Fruit fly (Drosophila melanogaster) whole organism, pupa: ENCODE data around the gene CG12290.

Source experiments
- CG10348 ChIP-seq: fragments of 200-800 bp; sonication (Bioruptor generic); IDR thresholded peaks from 2 replicates; pipeline ENCODE4 v1.3.6; 2022; ENCODE audit warnings: missing biosample characterization, missing genetic modification characterization
- CG12605 ChIP-seq: fragments of 200-800 bp; sonication (Bioruptor generic); IDR thresholded peaks from 2 replicates; pipeline ENCODE4 v1.3.6; 2022; ENCODE audit warnings: missing biosample characterization, missing genetic modification characterization
- CG13204 ChIP-seq: fragments of 200-800 bp; sonication (Bioruptor generic); optimal IDR thresholded peaks from 2 replicates; lab custom pipeline; 2018; ENCODE audit warnings: missing biosample characterization, mild to moderate bottlenecking, missing genetic modification characterization, moderate library complexity
- CG14655 ChIP-seq: fragments of 200-800 bp; sonication (Bioruptor generic); optimal IDR thresholded peaks from 3 replicates; lab custom pipeline; 2017; ENCODE audit warnings: mild to moderate bottlenecking, missing biosample characterization, missing genetic modification reagents, missing genetic modification characterization
- CG15710 ChIP-seq: fragments of 200-800 bp; sonication (Bioruptor generic); optimal IDR thresholded peaks from 2 replicates; lab custom pipeline; 2018; ENCODE audit warnings: missing biosample characterization, mild to moderate bottlenecking, missing genetic modification characterization, moderate library complexity
- CG17806 ChIP-seq: fragments of 200-800 bp; sonication (Bioruptor generic); optimal IDR thresholded peaks from 2 replicates; lab custom pipeline; 2018; ENCODE audit warnings: missing biosample characterization, mild to moderate bottlenecking, missing genetic modification characterization, moderate library complexity
- CG32121 ChIP-seq: fragments of 200-800 bp; sonication (Bioruptor generic); IDR thresholded peaks from 2 replicates; pipeline ENCODE4 v1.3.6; 2022; ENCODE audit warnings: missing biosample characterization, missing genetic modification characterization
- CG34367 ChIP-seq: fragments of 200-800 bp; sonication (Bioruptor generic); optimal IDR thresholded peaks from 2 replicates; lab custom pipeline; 2018; ENCODE audit warnings: missing biosample characterization, mild to moderate bottlenecking, missing genetic modification characterization
- CG4496 ChIP-seq: fragments of 200-800 bp; sonication (Bioruptor generic); IDR thresholded peaks from 3 replicates; pipeline ENCODE4 v1.3.6; 2022; ENCODE audit warnings: missing biosample characterization, missing genetic modification characterization
- CG8159 ChIP-seq: fragments of 200-800 bp; sonication (Bioruptor generic); optimal IDR thresholded peaks from 3 replicates; lab custom pipeline; 2018; ENCODE audit warnings: missing biosample characterization, mild to moderate bottlenecking, missing genetic modification characterization, moderate library complexity
- CG8301 ChIP-seq: fragments of 200-800 bp; sonication (Bioruptor generic); optimal IDR thresholded peaks from 2 replicates; lab custom pipeline; 2018; ENCODE audit warnings: missing biosample characterization, mild to moderate bottlenecking, missing genetic modification characterization
- CG9948 ChIP-seq: fragments of 200-800 bp; sonication (Bioruptor generic); optimal IDR thresholded peaks from 2 replicates; lab custom pipeline; 2018; ENCODE audit warnings: missing biosample characterization, mild to moderate bottlenecking, missing genetic modification characterization, moderate library complexity
- D1 ChIP-seq: fragments of 200-800 bp; sonication (Bioruptor generic); optimal IDR thresholded peaks from 2 replicates; lab custom pipeline; 2018; ENCODE audit warnings: missing biosample characterization, mild to moderate bottlenecking, missing genetic modification characterization, moderate library complexity
- EcR ChIP-seq: fragments of 200-800 bp; sonication (Bioruptor generic); optimal IDR thresholded peaks from 3 replicates; lab custom pipeline; 2019; ENCODE audit warnings: missing biosample characterization, missing genetic modification characterization, mild to moderate bottlenecking, moderate library complexity, missing genetic modification reagents
- Ets98B ChIP-seq: fragments of 200-800 bp; sonication (Bioruptor generic); IDR thresholded peaks from 2 replicates; pipeline ENCODE4 v1.3.6; 2022; ENCODE audit warnings: missing biosample characterization, missing genetic modification characterization
- Pif1A ChIP-seq: fragments of 200-800 bp; sonication (Bioruptor generic); optimal IDR thresholded peaks from 3 replicates; lab custom pipeline; 2016; ENCODE audit warnings: missing biosample characterization, missing genetic modification characterization
- Pif1B ChIP-seq: fragments of 200-800 bp; sonication (Bioruptor generic); optimal IDR thresholded peaks from 3 replicates; lab custom pipeline; 2016; ENCODE audit warnings: missing biosample characterization, missing genetic modification characterization
- Snoo ChIP-seq: fragments of 200-800 bp; sonication (Bioruptor generic); optimal IDR thresholded peaks from 3 replicates; lab custom pipeline; 2017; ENCODE audit warnings: missing biosample characterization, mild to moderate bottlenecking, missing genetic modification characterization, inconsistent platforms
- fd96Ca ChIP-seq: fragments of 200-800 bp; sonication (Bioruptor generic); IDR thresholded peaks from 3 replicates; pipeline ENCODE4 v1.3.6; 2022; ENCODE audit warnings: missing biosample characterization, missing genetic modification characterization
- gl ChIP-seq: fragments of 200-800 bp; sonication (Bioruptor generic); optimal IDR thresholded peaks from 2 replicates; lab custom pipeline; 2018; ENCODE audit warnings: missing biosample characterization, mild to moderate bottlenecking, missing genetic modification characterization
- rn ChIP-seq: fragments of 200-800 bp; sonication (Bioruptor generic); IDR thresholded peaks from 2 replicates; pipeline ENCODE4 v1.3.6; 2022; ENCODE audit warnings: missing biosample characterization, missing genetic modification characterization

Gene CG12290

DNA sequence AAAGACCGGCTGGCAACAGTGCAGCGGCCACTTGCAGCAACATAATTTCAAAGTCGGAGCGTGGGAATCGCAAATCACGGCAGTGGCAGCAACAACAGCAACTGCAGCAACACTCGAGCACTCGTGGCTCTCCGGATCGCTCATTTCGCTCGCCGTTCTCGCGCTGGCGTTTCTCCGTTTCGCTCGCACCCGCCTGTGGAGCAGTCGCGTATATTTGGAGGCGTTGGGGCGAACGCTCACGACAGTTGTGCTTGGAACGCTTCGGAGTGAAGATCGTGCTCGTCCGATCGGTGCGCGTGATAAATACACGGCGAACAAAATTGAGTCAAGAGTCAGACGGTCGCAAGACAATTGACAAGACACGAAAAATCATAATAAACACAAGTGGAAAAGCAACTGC, at the start of gene CG12290:
TSS of gene CG12290 (plus strand) at position 233 of the 400 bp plus-strand sequence.
- TF ChIP-seq EcR: peak; percentile 4
- TF ChIP-seq CG34367 (tag; lab: Kevin White, UChicago): no peak
- TF ChIP-seq Ets98B (GFP tag; lab: Robert Waterston, UW): peak; percentile 81
- no peak for TF ChIP-seq CG10348
- TF ChIP-seq Pif1A (GFP tag; lab: Kevin White, UChicago): peak; percentile 53
- TF ChIP-seq CG32121 (GFP tag; lab: Robert Waterston, UW): peak; percentile 76; the same call in 1 of the 2 replicates
- no peak for TF ChIP-seq D1 (tag; lab: Kevin White, UChicago)
- no peak for TF ChIP-seq CG14655 (GFP tag; lab: Kevin White, UChicago)
- peak; percentile 87; the same call in 2 of the 3 replicates for TF ChIP-seq CG4496 (GFP tag; lab: Robert Waterston, UW)
- no peak for TF ChIP-seq CG17806 (tag; lab: Kevin White, UChicago)
- no peak for TF ChIP-seq gl (tag; lab: Kevin White, UChicago)
- peak; percentile 7 for TF ChIP-seq CG15710 (tag; lab: Kevin White, UChicago)
- TF ChIP-seq rn (GFP tag; lab: Robert Waterston, UW): no peak
- TF ChIP-seq Pif1B: peak; percentile 39
- TF ChIP-seq CG8159 (tag; lab: Kevin White, UChicago): no peak
- no peak for TF ChIP-seq CG9948
- TF ChIP-seq CG12605 (GFP tag; lab: Robert Waterston, UW): 0 out of 2 replicates have a peak, but pooled peaks have one; percentile 57
- peak; percentile 84 for TF ChIP-seq fd96Ca (GFP tag; lab: Robert Waterston, UW)
- peak; percentile 84 for TF ChIP-seq CG13204 (GFP tag; lab: Kevin White, UChicago)
- peak; percentile 32 for TF ChIP-seq Snoo (tag; lab: Kevin White, UChicago)
- peak; percentile 19 for TF ChIP-seq CG8301

DNA sequence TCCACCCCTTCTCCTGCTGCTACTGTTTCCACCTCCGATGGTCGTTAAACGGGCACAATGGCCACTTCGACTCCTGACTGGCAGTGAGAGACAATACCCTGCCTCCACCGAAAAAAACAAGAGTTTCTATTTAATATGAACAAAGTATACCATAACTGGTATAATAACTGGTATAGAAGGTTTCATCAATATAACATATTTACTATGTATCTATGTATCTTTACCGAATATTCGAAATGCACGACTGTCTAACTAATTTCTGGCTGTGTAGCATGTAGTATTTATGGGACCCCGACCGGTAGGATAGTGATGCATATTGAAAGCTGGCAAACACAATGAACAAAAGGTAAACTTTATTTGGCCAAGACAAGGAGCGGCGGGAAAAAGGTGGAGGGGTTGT, 48.1 kb upstream of the CG12290 start:
- TF ChIP-seq CG12605 (GFP tag; lab: Robert Waterston, UW) (no peak), Pif1B (no peak), CG8159 (tag; lab: Kevin White, UChicago) (no peak), rn (GFP tag; lab: Robert Waterston, UW) (no peak), EcR (no peak), CG8301 (no peak), CG17806 (tag; lab: Kevin White, UChicago) (no peak), D1 (tag; lab: Kevin White, UChicago) (no peak), gl (tag; lab: Kevin White, UChicago) (no peak), CG13204 (GFP tag; lab: Kevin White, UChicago) (no peak), CG14655 (GFP tag; lab: Kevin White, UChicago) (no peak), Snoo (tag; lab: Kevin White, UChicago) (no peak), CG34367 (tag; lab: Kevin White, UChicago) (no peak), CG4496 (GFP tag; lab: Robert Waterston, UW) (no peak)

DNA sequence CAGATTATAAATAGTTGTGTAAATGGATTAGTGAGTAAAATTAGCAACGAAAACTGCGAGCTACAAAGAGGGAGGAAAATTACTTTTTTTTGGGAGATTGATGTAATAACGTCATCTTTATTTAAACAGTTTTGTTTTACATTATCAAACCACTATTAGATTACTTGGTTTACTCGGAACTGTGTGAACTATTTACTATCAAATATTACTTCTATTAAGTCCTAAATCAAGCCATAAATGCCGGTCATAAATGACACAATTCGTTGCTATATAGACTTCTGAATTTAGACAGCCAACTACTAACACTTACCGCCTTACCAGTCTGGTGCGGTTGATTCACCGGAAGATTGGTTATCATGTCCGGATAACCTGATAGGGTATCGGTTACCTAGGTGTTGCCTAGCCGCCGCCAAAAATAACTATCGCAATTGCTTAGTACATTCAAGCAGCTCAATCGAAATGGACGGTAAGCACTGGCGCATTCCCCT, 44.8 kb upstream of the CG12290 start, which contains the start of gene CG31086:
TSS of gene CG31086 (plus strand) at position 51 of the 488 bp plus-strand sequence.
- TF ChIP-seq CG34367 (tag; lab: Kevin White, UChicago) (no peak), D1 (tag; lab: Kevin White, UChicago) (no peak), CG12605 (GFP tag; lab: Robert Waterston, UW) (no peak), fd96Ca (GFP tag; lab: Robert Waterston, UW) (no peak), Pif1B (no peak)

DNA sequence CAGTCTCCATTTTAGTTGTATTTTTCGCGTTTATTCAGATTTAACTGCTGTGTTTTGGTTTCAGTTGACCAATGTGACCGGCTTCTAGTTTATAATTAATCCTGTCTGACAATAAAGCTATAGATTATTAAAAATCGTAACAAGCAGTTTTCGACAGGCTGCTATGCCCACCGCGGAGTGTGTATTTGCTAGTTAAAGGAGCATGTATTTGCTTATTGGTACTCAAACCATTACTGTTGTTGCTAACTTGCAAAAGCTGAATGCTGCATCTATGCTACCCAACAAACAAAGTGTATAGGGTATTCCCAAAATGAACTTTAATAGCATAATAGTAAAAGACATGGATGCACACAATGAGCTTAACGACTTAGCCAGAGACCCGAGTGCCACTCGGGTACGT, 41.3 kb upstream of the CG12290 start, which contains the start of gene CG6073:
TSS of gene CG6073 (minus strand) at position 100 of the 400 bp plus-strand sequence.
- TF ChIP-seq CG4496 (GFP tag; lab: Robert Waterston, UW) (peak; percentile 41; the same call in 1 of the 3 replicates), CG8301 (no peak), rn (GFP tag; lab: Robert Waterston, UW) (no peak), Pif1B (no peak), CG10348 (no peak), gl (tag; lab: Kevin White, UChicago) (no peak), CG34367 (tag; lab: Kevin White, UChicago) (no peak), fd96Ca (GFP tag; lab: Robert Waterston, UW) (0 out of 3 replicates have a peak, but pooled peaks have one; percentile 14), CG15710 (tag; lab: Kevin White, UChicago) (no peak), CG14655 (GFP tag; lab: Kevin White, UChicago) (no peak)

DNA sequence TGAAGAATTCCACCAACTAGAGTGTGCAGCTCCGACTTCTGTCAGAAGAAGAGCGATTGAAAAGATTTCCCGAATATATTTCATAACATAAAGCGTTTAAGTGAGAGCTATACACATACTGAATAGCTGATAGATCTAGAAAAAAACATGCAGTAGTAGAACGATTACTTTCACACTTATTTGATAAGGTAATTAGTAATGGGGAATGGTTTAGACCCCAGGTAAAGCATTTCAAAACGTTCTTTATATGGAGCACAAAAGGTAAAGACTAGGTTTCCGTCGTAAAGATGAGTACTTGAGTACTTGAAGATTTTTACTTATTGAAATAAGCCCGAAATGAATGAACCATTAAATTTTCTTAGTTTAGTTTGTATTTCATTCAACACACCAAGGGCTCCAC, 40.2 kb upstream of the CG12290 start, which contains the start of gene CG34130:
TSS of gene CG34130 (minus strand) at position 101 of the 400 bp plus-strand sequence.
- TF ChIP-seq fd96Ca (GFP tag; lab: Robert Waterston, UW) (no peak), CG15710 (tag; lab: Kevin White, UChicago) (no peak), CG34367 (tag; lab: Kevin White, UChicago) (no peak), CG14655 (GFP tag; lab: Kevin White, UChicago) (no peak), CG9948 (no peak), D1 (tag; lab: Kevin White, UChicago) (no peak), CG12605 (GFP tag; lab: Robert Waterston, UW) (no peak), rn (GFP tag; lab: Robert Waterston, UW) (no peak), CG8159 (tag; lab: Kevin White, UChicago) (no peak), CG13204 (GFP tag; lab: Kevin White, UChicago) (no peak), CG10348 (no peak), CG8301 (no peak), CG4496 (GFP tag; lab: Robert Waterston, UW) (no peak), Pif1A (GFP tag; lab: Kevin White, UChicago) (no peak), Ets98B (GFP tag; lab: Robert Waterston, UW) (no peak), Snoo (tag; lab: Kevin White, UChicago) (no peak)
- TF ChIP-seq, all 21 proteins: peak for 0
